Fruit fly (Drosophila melanogaster) whole organism, prepupa: ENCODE data around the gene CG33262.

Source experiments
- Blimp-1 ChIP-seq: fragments of 200-800 bp; sonication (Bioruptor generic); optimal IDR thresholded peaks from 3 replicates; lab custom pipeline; 2017; ENCODE audit warnings: missing biosample characterization, missing genetic modification characterization, mild to moderate bottlenecking, moderate library complexity, missing genetic modification reagents
- CG10631 ChIP-seq: fragments of 200-800 bp; sonication (Bioruptor generic); optimal IDR thresholded peaks from 2 replicates; lab custom pipeline; 2016; ENCODE audit warnings: missing biosample characterization, missing genetic modification characterization
- CG11294 ChIP-seq: fragments of 200-800 bp; sonication (Bioruptor generic); IDR thresholded peaks from 2 replicates; pipeline ENCODE4 v1.3.6; 2022; ENCODE audit warnings: missing biosample characterization, missing genetic modification characterization
- CG11762 ChIP-seq: fragments of 200-800 bp; sonication (Bioruptor generic); optimal IDR thresholded peaks from 3 replicates; lab custom pipeline; 2016; ENCODE audit warnings: missing biosample characterization, missing genetic modification characterization; ENCODE audit not compliant: insufficient read depth
- CG11902 ChIP-seq: fragments of 200-800 bp; sonication (Bioruptor generic); optimal IDR thresholded peaks from 3 replicates; lab custom pipeline; 2016; ENCODE audit warnings: missing biosample characterization, missing genetic modification characterization
- CG15336 ChIP-seq: fragments of 200-800 bp; sonication (Bioruptor generic); IDR thresholded peaks from 2 replicates; pipeline ENCODE4 v1.3.6; 2022; ENCODE audit warnings: missing biosample characterization, missing genetic modification characterization
- CG16779 ChIP-seq: fragments of 200-800 bp; sonication (Bioruptor generic); optimal IDR thresholded peaks from 3 replicates; lab custom pipeline; 2017; ENCODE audit warnings: missing biosample characterization, mild to moderate bottlenecking, missing genetic modification characterization
- CG3032 ChIP-seq: fragments of 200-800 bp; optimal IDR thresholded peaks from 2 replicates; lab custom pipeline; 2019; ENCODE audit warnings: missing biosample characterization, mild to moderate bottlenecking, missing genetic modification characterization, moderate library complexity
- CG4318 ChIP-seq: fragments of 200-800 bp; sonication (Bioruptor generic); optimal IDR thresholded peaks from 3 replicates; lab custom pipeline; 2017; ENCODE audit warnings: missing biosample characterization, mild to moderate bottlenecking, missing genetic modification characterization
- CG6163 ChIP-seq: fragments of 200-800 bp; sonication (Bioruptor generic); IDR thresholded peaks from 3 replicates; pipeline ENCODE4 v1.3.6; 2022; ENCODE audit warnings: missing biosample characterization, missing genetic modification characterization
- CG6792 ChIP-seq: fragments of 200-800 bp; sonication (Bioruptor generic); optimal IDR thresholded peaks from 3 replicates; lab custom pipeline; 2016; ENCODE audit warnings: missing biosample characterization, missing genetic modification characterization
- CG6808 ChIP-seq: fragments of 200-800 bp; sonication (Bioruptor generic); optimal IDR thresholded peaks from 3 replicates; lab custom pipeline; 2017; ENCODE audit warnings: missing biosample characterization, missing genetic modification characterization, mild to moderate bottlenecking, moderate library complexity, missing genetic modification reagents
- CG6854 ChIP-seq: fragments of 200-800 bp; sonication (Bioruptor generic); optimal IDR thresholded peaks from 2 replicates; lab custom pipeline; 2017; ENCODE audit warnings: missing biosample characterization, mild to moderate bottlenecking, missing genetic modification characterization
- CG8119 ChIP-seq: fragments of 200-800 bp; sonication (Bioruptor generic); IDR thresholded peaks from 3 replicates; pipeline ENCODE4 v1.3.6; 2022; ENCODE audit warnings: missing biosample characterization, missing genetic modification characterization
- CG8319 ChIP-seq: fragments of 200-800 bp; sonication (Bioruptor generic); optimal IDR thresholded peaks from 3 replicates; lab custom pipeline; 2016; ENCODE audit warnings: missing biosample characterization, missing genetic modification characterization
- CG8632 ChIP-seq: fragments of 200-800 bp; sonication (Bioruptor generic); optimal IDR thresholded peaks from 3 replicates; lab custom pipeline; 2016; ENCODE audit warnings: missing biosample characterization, missing genetic modification characterization
- Eip78C ChIP-seq: fragments of 200-800 bp; sonication (Bioruptor generic); peaks from one replicate; lab custom pipeline; 2016; ENCODE audit warnings: missing biosample characterization, missing genetic modification characterization
- Eip93F ChIP-seq: fragments of 200-800 bp; sonication (Bioruptor generic); optimal IDR thresholded peaks from 2 replicates; lab custom pipeline; 2016; ENCODE audit warnings: missing biosample characterization, mild to moderate bottlenecking, missing genetic modification characterization
- Ets21C ChIP-seq: fragments of 200-800 bp; sonication (Bioruptor generic); optimal IDR thresholded peaks from 3 replicates; lab custom pipeline; 2016; ENCODE audit warnings: missing biosample characterization, missing genetic modification characterization
- Gug ChIP-seq: fragments of 200-800 bp; sonication (Bioruptor generic); IDR thresholded peaks from 2 replicates; pipeline ENCODE4 v1.3.6; 2022; ENCODE audit warnings: missing biosample characterization, missing genetic modification characterization
- Hr39 ChIP-seq: fragments of 200-800 bp; sonication (Bioruptor generic); optimal IDR thresholded peaks from 2 replicates; lab custom pipeline; 2016; ENCODE audit warnings: missing biosample characterization, missing genetic modification characterization
- Hr4 ChIP-seq: fragments of 200-800 bp; sonication (Bioruptor generic); optimal IDR thresholded peaks from 3 replicates; lab custom pipeline; 2016; ENCODE audit warnings: missing biosample characterization, missing genetic modification characterization
- Lpt ChIP-seq: fragments of 200-800 bp; sonication (Bioruptor generic); optimal IDR thresholded peaks from 3 replicates; lab custom pipeline; 2016; ENCODE audit warnings: missing biosample characterization, missing genetic modification characterization
- Smox ChIP-seq: fragments of 200-800 bp; sonication (Bioruptor generic); optimal IDR thresholded peaks from 3 replicates; lab custom pipeline; 2016; ENCODE audit warnings: missing biosample characterization, missing genetic modification characterization
- Sox15 ChIP-seq: fragments of 200-800 bp; sonication (Bioruptor generic); optimal IDR thresholded peaks from 3 replicates; lab custom pipeline; 2016; ENCODE audit warnings: missing biosample characterization, missing genetic modification characterization
- cyc ChIP-seq: fragments of 200-800 bp; sonication (Bioruptor generic); optimal IDR thresholded peaks from 3 replicates; lab custom pipeline; 2016; ENCODE audit warnings: missing biosample characterization, missing genetic modification characterization
- eg ChIP-seq: fragments of 200-800 bp; sonication (Bioruptor generic); IDR thresholded peaks from 3 replicates; pipeline ENCODE4 v1.3.6; 2022; ENCODE audit warnings: missing biosample characterization, missing genetic modification characterization
- esn ChIP-seq: fragments of 200-800 bp; sonication (Bioruptor generic); optimal IDR thresholded peaks from 2 replicates; lab custom pipeline; 2016; ENCODE audit warnings: missing biosample characterization, mild to moderate bottlenecking, missing genetic modification characterization, moderate library complexity
- fd59A ChIP-seq: fragments of 200-800 bp; sonication (Bioruptor generic); optimal IDR thresholded peaks from 2 replicates; lab custom pipeline; 2017; ENCODE audit warnings: missing biosample characterization, mild to moderate bottlenecking, missing genetic modification characterization, missing genetic modification reagents
- fkh ChIP-seq: fragments of 200-800 bp; sonication (Bioruptor generic); optimal IDR thresholded peaks from 3 replicates; lab custom pipeline; 2017; ENCODE audit warnings: missing biosample characterization, mild to moderate bottlenecking, missing genetic modification characterization, moderate library complexity
- net ChIP-seq: fragments of 200-800 bp; sonication (Bioruptor generic); optimal IDR thresholded peaks from 3 replicates; lab custom pipeline; 2016; ENCODE audit warnings: missing biosample characterization, missing genetic modification characterization
- spab ChIP-seq: fragments of 200-800 bp; sonication (Bioruptor generic); optimal IDR thresholded peaks from 2 replicates; lab custom pipeline; 2017; ENCODE audit warnings: missing biosample characterization, mild to moderate bottlenecking, missing genetic modification characterization, missing genetic modification reagents
- ss ChIP-seq, 2 experiments: fragments of 200-800 bp; sonication (Bioruptor generic); optimal IDR thresholded peaks; 2 replicates in 1 of 2; 3 replicates in 1 of 2; lab custom pipeline; 2017 to 2018; ENCODE audit warnings: mild to moderate bottlenecking in 2 of 2, missing biosample characterization in 2 of 2, missing genetic modification characterization in 2 of 2, moderate library complexity in 1 of 2
- topi ChIP-seq: fragments of 200-800 bp; sonication (Bioruptor generic); optimal IDR thresholded peaks from 3 replicates; lab custom pipeline; 2016; ENCODE audit warnings: missing biosample characterization, missing genetic modification characterization
- vri ChIP-seq: fragments of 200-800 bp; sonication (Bioruptor generic); optimal IDR thresholded peaks from 3 replicates; lab custom pipeline; 2016; ENCODE audit warnings: missing biosample characterization, mild to moderate bottlenecking, missing genetic modification characterization

CG33262 gene

dm6 chr3L:13113970-13114392, 22.1 kb upstream of the CG33262 start, which contains the start of gene trn (continued):
- TF ChIP-seq CG8632, result no peak
- peak; percentile 13 for TF ChIP-seq CG6808 (GFP tag; lab: Kevin White, UChicago)
- no peak for TF ChIP-seq CG6792 (GFP tag; lab: Kevin White, UChicago)
- TF ChIP-seq CG6163, result peak; percentile 38; the same call in 1 of the 3 replicates
- TF ChIP-seq Eip93F, result no peak
- TF ChIP-seq Hr4 (GFP tag; lab: Kevin White, UChicago), result no peak
- TF ChIP-seq esn (GFP tag; lab: Kevin White, UChicago), result peak; percentile 8
- TF ChIP-seq CG10631 (GFP tag; lab: Kevin White, UChicago), result no peak
- no peak for TF ChIP-seq CG3032 (tag; lab: Kevin White, UChicago)
- TF ChIP-seq CG16779 (tag; lab: Kevin White, UChicago), result peak; percentile 20
- TF ChIP-seq eg, result peak; percentile 71

dm6 chr3L:13115102-13115501, 21.0 kb upstream of the CG33262 start:
- TF ChIP-seq net (GFP tag; lab: Kevin White, UChicago), result no peak
- no peak for TF ChIP-seq vri (GFP tag; lab: Kevin White, UChicago)
- no peak for TF ChIP-seq CG11902 (GFP tag; lab: Kevin White, UChicago)
- TF ChIP-seq CG11294, result no peak
- TF ChIP-seq CG8119 (GFP tag; lab: Robert Waterston, UW), result no peak
- TF ChIP-seq CG11762 (GFP tag; lab: Kevin White, UChicago), result no peak
- no peak for TF ChIP-seq Eip78C (GFP tag; lab: Kevin White, UChicago)
- no peak for TF ChIP-seq Hr39 (GFP tag; lab: Kevin White, UChicago)
- TF ChIP-seq Ets21C (GFP tag; lab: Kevin White, UChicago), result no peak
- TF ChIP-seq Blimp-1, result no peak
- TF ChIP-seq Lpt (GFP tag; lab: Kevin White, UChicago), result no peak
- no peak for TF ChIP-seq CG10631 (GFP tag; lab: Kevin White, UChicago)
- no peak for TF ChIP-seq CG6854 (GFP tag; lab: Kevin White, UChicago)

dm6 chr3L:13118983-13119382, 17.1 kb upstream of the CG33262 start:
- peak; percentile 49 for TF ChIP-seq CG6854 (GFP tag; lab: Kevin White, UChicago)
- no peak for TF ChIP-seq esn (GFP tag; lab: Kevin White, UChicago)
- peak; percentile 51 for TF ChIP-seq Eip78C (GFP tag; lab: Kevin White, UChicago)

- TF ChIP-seq Smox (GFP tag; lab: Kevin White, UChicago) (no peak), fd59A (no peak), net (GFP tag; lab: Kevin White, UChicago) (no peak), CG11294 (no peak), cyc (GFP tag; lab: Kevin White, UChicago) (no peak), Gug (GFP tag; lab: Robert Waterston, UW) (no peak), CG8319 (no peak), fkh (GFP tag; lab: Kevin White, UChicago) (no peak), CG4318 (no peak), CG8119 (GFP tag; lab: Robert Waterston, UW) (no peak), Sox15 (no peak), Hr39 (GFP tag; lab: Kevin White, UChicago) (no peak), CG15336 (GFP tag; lab: Robert Waterston, UW) (no peak), topi (GFP tag; lab: Kevin White, UChicago) (no peak), ss (GFP tag; optimal IDR thresholded peaks at IDR 0.05; lab: Kevin White, UChicago) (no peak), spab (GFP tag; lab: Kevin White, UChicago) (no peak)
Measured at dm6 chr3L:13120146-13120545, 15.9 kb upstream of the CG33262 start.
